Worm (Caenorhabditis elegans) whole organism, midembryonic: ENCODE results near the gene nhr-25.

ENCODE experiments used
- klf-2 ChIP-seq: fragments of 200-800 bp; sonication (Bioruptor generic); conservative IDR thresholded peaks from 2 replicates; pipeline ENCODE4 v1.3.6; 2022; ENCODE audit warnings: missing genetic modification reagents, missing genetic modification characterization, missing compliant biosample characterization
- med-1 ChIP-seq: sonication (generic microtip); optimal IDR thresholded peaks from 2 replicates; lab custom pipeline; 2017; ENCODE audit warnings: missing genetic modification characterization, mild to moderate bottlenecking, missing compliant biosample characterization, antibody characterized with exemption, missing genetic modification reagents; ENCODE audit not compliant: insufficient read depth
- ref-1 ChIP-seq: fragments of 200-800 bp; sonication (Bioruptor generic); conservative IDR thresholded peaks from 2 replicates; pipeline ENCODE4 v1.3.6; 2022; ENCODE audit warnings: missing genetic modification reagents, missing genetic modification characterization, missing compliant biosample characterization
- tab-1 ChIP-seq: fragments of 200-800 bp; sonication (Bioruptor generic); IDR thresholded peaks from 2 replicates; pipeline ENCODE4 v1.3.6; 2022; ENCODE audit warnings: missing genetic modification characterization, missing compliant biosample characterization
- ztf-23 ChIP-seq: fragments of 200-800 bp; sonication (Bioruptor generic); IDR thresholded peaks from 2 replicates; pipeline ENCODE4 v1.3.6; 2022; ENCODE audit warnings: missing genetic modification reagents, missing genetic modification characterization, missing compliant biosample characterization
- ztf-29 ChIP-seq: fragments of 200-800 bp; sonication (Bioruptor generic); IDR thresholded peaks from 2 replicates; pipeline ENCODE4 v1.3.6; 2022; ENCODE audit warnings: missing genetic modification reagents, missing genetic modification characterization, missing compliant biosample characterization

DNA sequence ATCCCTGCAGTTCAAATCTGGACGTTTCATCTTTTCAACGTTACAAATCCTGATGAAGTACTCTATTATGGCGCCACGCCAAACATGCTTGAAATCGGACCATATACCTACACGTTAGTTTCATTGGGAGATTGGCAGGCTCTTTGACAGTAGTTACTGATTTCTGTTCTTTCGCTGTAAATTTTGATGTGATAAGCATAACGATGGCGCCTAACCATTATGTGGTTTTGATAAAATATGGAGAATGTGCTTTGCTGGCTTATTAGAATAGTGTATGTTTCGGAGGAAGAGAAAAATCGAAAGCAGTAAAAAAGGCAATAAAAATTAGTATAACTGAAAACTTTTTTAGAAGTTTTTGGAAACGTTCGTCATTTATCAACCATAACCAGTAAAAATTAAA, 25.6 kb upstream of the nhr-25 start:
- TF ChIP-seq ztf-29 (no peak), ref-1 (GFP tag; lab: Robert Waterston, UW) (no peak), tab-1 (GFP tag; lab: Robert Waterston, UW) (no peak), klf-2 (no peak), ztf-23 (no peak), med-1 (GFP tag; lab: Kevin White, UChicago) (no peak)
